Worm (Caenorhabditis elegans) whole organism, midembryonic: ENCODE results near the gene dhhc-8.

ENCODE experiments used
- T22C8.4 ChIP-seq: fragments of 200-800 bp; sonication (Bioruptor generic); IDR thresholded peaks from 2 replicates; pipeline ENCODE4 v1.3.6; 2022; ENCODE audit warnings: missing genetic modification characterization, missing compliant biosample characterization
- cog-1 ChIP-seq: sonication (generic microtip); optimal IDR thresholded peaks from 2 replicates; lab custom pipeline; 2016; ENCODE audit warnings: missing genetic modification characterization, missing compliant biosample characterization
- flt-1 ChIP-seq: fragments of 200-800 bp; sonication (Bioruptor generic); IDR thresholded peaks from 2 replicates; pipeline ENCODE4 v1.3.6; 2022; ENCODE audit warnings: missing genetic modification characterization, missing compliant biosample characterization
- klf-2 ChIP-seq: fragments of 200-800 bp; sonication (Bioruptor generic); conservative IDR thresholded peaks from 2 replicates; pipeline ENCODE4 v1.3.6; 2022; ENCODE audit warnings: missing genetic modification reagents, missing genetic modification characterization, missing compliant biosample characterization
- med-1 ChIP-seq: sonication (generic microtip); optimal IDR thresholded peaks from 2 replicates; lab custom pipeline; 2017; ENCODE audit warnings: missing genetic modification characterization, mild to moderate bottlenecking, missing compliant biosample characterization, antibody characterized with exemption, missing genetic modification reagents; ENCODE audit not compliant: insufficient read depth
- ref-1 ChIP-seq: fragments of 200-800 bp; sonication (Bioruptor generic); conservative IDR thresholded peaks from 2 replicates; pipeline ENCODE4 v1.3.6; 2022; ENCODE audit warnings: missing genetic modification reagents, missing genetic modification characterization, missing compliant biosample characterization
- tab-1 ChIP-seq: fragments of 200-800 bp; sonication (Bioruptor generic); IDR thresholded peaks from 2 replicates; pipeline ENCODE4 v1.3.6; 2022; ENCODE audit warnings: missing genetic modification characterization, missing compliant biosample characterization
- ztf-23 ChIP-seq: fragments of 200-800 bp; sonication (Bioruptor generic); IDR thresholded peaks from 2 replicates; pipeline ENCODE4 v1.3.6; 2022; ENCODE audit warnings: missing genetic modification reagents, missing genetic modification characterization, missing compliant biosample characterization

DNA sequence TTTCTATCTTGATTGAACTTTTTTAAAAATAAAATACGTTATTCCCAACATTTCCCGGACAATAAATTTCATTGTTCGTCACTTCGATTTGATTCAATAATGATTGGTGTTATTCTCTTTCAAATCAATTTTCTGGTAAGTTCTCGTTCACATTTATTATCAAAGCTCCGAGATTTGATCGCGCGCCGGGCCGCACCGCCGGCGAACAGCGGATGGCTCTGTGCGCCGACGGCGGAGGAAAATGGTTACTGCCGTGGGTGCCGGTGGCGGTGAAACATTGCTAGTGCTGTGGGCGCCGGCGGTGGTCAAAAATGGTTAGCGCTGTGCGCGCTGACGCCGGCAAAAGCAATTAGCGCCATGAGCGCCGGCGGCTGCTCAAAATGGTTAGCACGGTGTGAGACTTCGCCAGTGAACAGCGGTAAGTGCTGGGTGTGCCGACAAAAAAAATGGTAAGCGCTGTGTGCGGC, 16.3 kb upstream of the dhhc-8 start, which contains the start of gene Y39E4B.13:
- no peak for TF ChIP-seq T22C8.4
- no peak for TF ChIP-seq ztf-23 (GFP tag; lab: Robert Waterston, UW)
- no peak for TF ChIP-seq tab-1
- no peak for TF ChIP-seq cog-1 (tag; lab: Kevin White, UChicago)
- no peak for TF ChIP-seq med-1 (GFP tag; lab: Kevin White, UChicago)
- no peak for TF ChIP-seq flt-1 (GFP tag; lab: Robert Waterston, UW)
- no peak for TF ChIP-seq ref-1
- no peak for TF ChIP-seq klf-2 (GFP tag; lab: Robert Waterston, UW)
